Worm (Caenorhabditis elegans) whole organism, midembryonic: ENCODE data around the gene T07C4.3.

Source experiments
- T22C8.4 ChIP-seq: fragments of 200-800 bp; sonication (Bioruptor generic); IDR thresholded peaks from 2 replicates; pipeline ENCODE4 v1.3.6; 2022; ENCODE audit warnings: missing genetic modification characterization, missing compliant biosample characterization
- cog-1 ChIP-seq: sonication (generic microtip); optimal IDR thresholded peaks from 2 replicates; lab custom pipeline; 2016; ENCODE audit warnings: missing genetic modification characterization, missing compliant biosample characterization
- klf-2 ChIP-seq: fragments of 200-800 bp; sonication (Bioruptor generic); conservative IDR thresholded peaks from 2 replicates; pipeline ENCODE4 v1.3.6; 2022; ENCODE audit warnings: missing genetic modification reagents, missing genetic modification characterization, missing compliant biosample characterization
- tab-1 ChIP-seq: fragments of 200-800 bp; sonication (Bioruptor generic); IDR thresholded peaks from 2 replicates; pipeline ENCODE4 v1.3.6; 2022; ENCODE audit warnings: missing genetic modification characterization, missing compliant biosample characterization
- ztf-23 ChIP-seq: fragments of 200-800 bp; sonication (Bioruptor generic); IDR thresholded peaks from 2 replicates; pipeline ENCODE4 v1.3.6; 2022; ENCODE audit warnings: missing genetic modification reagents, missing genetic modification characterization, missing compliant biosample characterization
- ztf-29 ChIP-seq: fragments of 200-800 bp; sonication (Bioruptor generic); IDR thresholded peaks from 2 replicates; pipeline ENCODE4 v1.3.6; 2022; ENCODE audit warnings: missing genetic modification reagents, missing genetic modification characterization, missing compliant biosample characterization

ce11 chrIII:10318062-10318609 lies 33.8 kb upstream of the T07C4.3 start, which contains the start of the genes unc-50 and ostf-4:
- TF ChIP-seq cog-1 (tag; lab: Kevin White, UChicago) (no peak), tab-1 (GFP tag; lab: Robert Waterston, UW) (no peak), T22C8.4 (no peak), ztf-29 (GFP tag; lab: Robert Waterston, UW) (no peak), klf-2 (no peak), ztf-23 (no peak)
